Fruit fly (Drosophila melanogaster): ENCODE data around the gene Pka-C3.

Pka-C3 gene

DNA sequence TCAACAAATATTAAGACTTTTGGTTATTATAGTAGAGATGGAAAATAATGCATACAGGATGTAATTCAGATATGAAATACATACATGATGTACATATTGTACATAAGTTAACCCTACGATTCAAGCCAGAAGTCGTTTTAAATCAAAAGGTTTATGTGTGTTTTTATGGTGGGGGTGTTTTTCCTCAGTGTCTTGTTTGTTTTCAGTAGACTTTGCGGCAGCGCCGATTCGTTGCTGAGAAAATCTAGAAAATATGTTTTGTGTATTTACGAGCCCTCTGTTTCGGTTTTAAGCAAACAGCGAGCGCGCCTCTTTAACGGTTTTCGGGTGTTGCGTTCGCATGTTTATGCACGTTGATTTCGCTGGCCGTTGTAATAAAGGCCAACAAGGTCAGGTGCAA is 705 bp downstream of the Pka-C3 start:
- no peak for TF ChIP-seq Dll (optimal IDR thresholded peaks at IDR 0.05)
- TF ChIP-seq CG8478 (optimal IDR thresholded peaks at IDR 0.05): no peak
- TF ChIP-seq usp (GFP tag; optimal IDR thresholded peaks at IDR 0.05): no peak
- TF ChIP-seq EcR (GFP tag; optimal IDR thresholded peaks at IDR 0.05): no peak
- TF ChIP-seq pan (optimal IDR thresholded peaks at IDR 0.05): no peak
- no peak for TF ChIP-seq psq (optimal IDR thresholded peaks at IDR 0.05)

DNA sequence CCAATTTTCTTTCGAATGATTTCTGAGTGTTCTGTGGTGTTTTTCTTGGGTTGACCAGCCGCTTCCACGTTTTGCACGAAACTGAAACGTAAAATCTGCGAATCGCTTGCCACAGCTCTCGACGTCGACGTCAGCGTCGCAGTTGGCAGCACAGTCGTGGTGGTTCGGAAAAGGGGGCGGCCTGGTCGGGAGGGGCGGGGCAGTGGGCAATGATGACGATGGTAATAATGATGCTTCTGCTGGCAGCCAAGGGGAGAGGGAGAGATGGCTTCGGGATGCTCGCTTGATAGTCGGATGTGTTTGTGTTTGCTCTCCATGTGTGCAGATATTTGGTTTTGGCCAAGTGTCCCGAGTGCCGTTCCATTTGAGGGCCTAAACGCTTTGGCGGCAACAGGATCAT is 1.7 kb downstream of the Pka-C3 start:
- TF ChIP-seq usp (GFP tag; optimal IDR thresholded peaks at IDR 0.05) (no peak), EcR (GFP tag; optimal IDR thresholded peaks at IDR 0.05) (no peak), CG8478 (optimal IDR thresholded peaks at IDR 0.05) (no peak), pan (optimal IDR thresholded peaks at IDR 0.05) (no peak), Dll (optimal IDR thresholded peaks at IDR 0.05) (no peak), psq (optimal IDR thresholded peaks at IDR 0.05) (no peak)

- TF ChIP-seq CG8478 (optimal IDR thresholded peaks at IDR 0.05) (no peak), EcR (GFP tag; optimal IDR thresholded peaks at IDR 0.05) (no peak), psq (optimal IDR thresholded peaks at IDR 0.05) (no peak), pan (optimal IDR thresholded peaks at IDR 0.05) (no peak), usp (GFP tag; optimal IDR thresholded peaks at IDR 0.05) (no peak), Dll (optimal IDR thresholded peaks at IDR 0.05) (no peak)
These were observed 2.3 kb downstream of the Pka-C3 start for dm6 chr3L:15952287-15952686.

- TF ChIP-seq Dll (optimal IDR thresholded peaks at IDR 0.05) (no peak), usp (GFP tag; optimal IDR thresholded peaks at IDR 0.05) (no peak), pan (optimal IDR thresholded peaks at IDR 0.05) (no peak), psq (optimal IDR thresholded peaks at IDR 0.05) (no peak), CG8478 (optimal IDR thresholded peaks at IDR 0.05) (no peak), EcR (GFP tag; optimal IDR thresholded peaks at IDR 0.05) (no peak)
These were observed 13.8 kb downstream of the Pka-C3 start for dm6 chr3L:15940823-15941222.

- TF ChIP-seq pan (optimal IDR thresholded peaks at IDR 0.05): no peak
- TF ChIP-seq Dll (optimal IDR thresholded peaks at IDR 0.05): no peak
- TF ChIP-seq psq (optimal IDR thresholded peaks at IDR 0.05): no peak
- TF ChIP-seq EcR (GFP tag; optimal IDR thresholded peaks at IDR 0.05): peak in 1 of 2 experiments; percentile 1
- no peak for TF ChIP-seq CG8478 (optimal IDR thresholded peaks at IDR 0.05)
These were observed 29.7 kb downstream of the Pka-C3 start, which contains the start of gene sff for dm6 chr3L:15924811-15925437. Gene sff, minus strand, starts transcription at chr3L:15924861.

dm6 chr3L:15924319-15924718 is 30.3 kb downstream of the Pka-C3 start:
- TF ChIP-seq pan (optimal IDR thresholded peaks at IDR 0.05): no peak
- TF ChIP-seq Dll (optimal IDR thresholded peaks at IDR 0.05): no peak
- TF ChIP-seq CG8478 (optimal IDR thresholded peaks at IDR 0.05): no peak
- TF ChIP-seq EcR (GFP tag; optimal IDR thresholded peaks at IDR 0.05): no peak
- TF ChIP-seq usp (GFP tag; optimal IDR thresholded peaks at IDR 0.05): no peak
- no peak for TF ChIP-seq psq (optimal IDR thresholded peaks at IDR 0.05)

- TF ChIP-seq pan (optimal IDR thresholded peaks at IDR 0.05) (no peak), psq (optimal IDR thresholded peaks at IDR 0.05) (no peak), Dll (optimal IDR thresholded peaks at IDR 0.05) (no peak), usp (GFP tag; optimal IDR thresholded peaks at IDR 0.05) (no peak)
These were observed 31.2 kb downstream of the Pka-C3 start for dm6 chr3L:15923352-15923751.

DNA sequence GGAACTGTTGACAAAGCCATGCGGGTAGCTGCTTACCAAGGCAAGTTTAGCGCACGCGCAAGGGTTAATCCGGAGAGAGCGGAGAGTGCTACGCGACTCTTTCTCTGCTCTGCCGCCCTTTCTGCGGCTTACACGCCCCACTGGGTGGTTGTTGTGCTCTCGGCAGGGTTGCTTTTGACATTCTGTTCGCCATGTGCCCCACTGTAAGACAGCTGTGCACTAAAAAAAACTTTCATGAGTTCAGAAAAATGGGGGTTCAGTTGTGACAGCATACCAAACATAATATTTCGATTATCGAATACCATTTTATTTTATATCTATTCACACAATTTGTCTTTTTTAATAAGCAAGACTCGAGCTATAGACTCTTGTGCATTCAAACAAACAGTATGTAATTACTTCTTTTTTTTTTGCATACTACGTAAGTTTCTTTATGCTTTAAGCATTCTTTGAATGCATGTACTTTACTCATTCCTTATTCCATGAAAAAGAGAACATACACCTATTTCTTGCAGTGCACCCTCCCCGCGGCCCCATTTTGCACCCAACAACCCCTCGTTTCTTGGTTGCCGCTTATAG is 33.5 kb downstream of the Pka-C3 start:
- TF ChIP-seq Dll (optimal IDR thresholded peaks at IDR 0.05) (peak; percentile 28), EcR (GFP tag; optimal IDR thresholded peaks at IDR 0.05) (no peak), psq (optimal IDR thresholded peaks at IDR 0.05) (no peak)

DNA sequence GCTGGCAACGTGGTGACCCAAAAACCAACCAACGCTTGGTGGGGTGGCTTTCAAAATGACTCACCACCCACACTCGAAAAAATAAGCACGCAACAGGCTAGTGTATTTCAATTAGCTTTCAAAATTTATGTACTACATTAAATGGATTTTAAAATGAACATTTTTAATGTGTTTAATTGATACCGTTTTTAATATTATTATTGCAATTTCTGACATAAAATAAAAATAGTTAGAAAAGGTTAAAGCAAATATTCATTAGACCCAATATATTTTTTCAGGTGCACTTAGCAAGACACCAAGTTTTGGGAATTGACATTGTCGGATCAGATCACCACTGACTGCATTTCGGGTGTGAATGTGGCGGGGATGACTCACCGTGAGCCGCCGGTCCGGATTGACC is 48.3 kb downstream of the Pka-C3 start:
- no peak for TF ChIP-seq pan (optimal IDR thresholded peaks at IDR 0.05)
- TF ChIP-seq CG8478 (optimal IDR thresholded peaks at IDR 0.05): no peak
- no peak for TF ChIP-seq usp (GFP tag; optimal IDR thresholded peaks at IDR 0.05)
- no peak for TF ChIP-seq psq (optimal IDR thresholded peaks at IDR 0.05)
- no peak for TF ChIP-seq EcR (GFP tag; optimal IDR thresholded peaks at IDR 0.05)
- no peak for TF ChIP-seq Dll (optimal IDR thresholded peaks at IDR 0.05)

DNA sequence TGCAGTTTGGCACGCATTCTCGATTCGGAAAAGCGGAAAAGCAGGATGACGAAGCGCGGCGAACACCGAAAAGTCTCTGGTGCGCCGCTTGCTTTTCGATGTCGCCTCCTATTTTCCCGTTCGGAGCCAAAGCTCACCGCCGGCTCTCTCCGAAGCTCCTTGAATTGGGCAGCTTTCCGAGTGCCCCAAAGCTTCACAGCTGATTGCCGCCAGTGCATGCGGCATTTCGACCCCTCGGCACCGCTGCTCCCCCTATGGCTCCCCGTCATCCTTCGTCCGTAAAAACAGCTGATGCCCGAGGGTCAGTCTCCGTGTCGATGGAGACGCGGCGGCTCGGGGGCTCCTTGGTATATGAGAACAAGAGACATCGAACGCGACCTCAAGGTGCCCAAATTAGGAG is 55.6 kb downstream of the Pka-C3 start, which contains the start of gene pHCl-1:
TSS of gene pHCl-1 (minus strand) at position 78 of the 400 bp plus-strand sequence.
- TF ChIP-seq Dll (optimal IDR thresholded peaks at IDR 0.05): no peak
- no peak for TF ChIP-seq usp (GFP tag; optimal IDR thresholded peaks at IDR 0.05)

DNA sequence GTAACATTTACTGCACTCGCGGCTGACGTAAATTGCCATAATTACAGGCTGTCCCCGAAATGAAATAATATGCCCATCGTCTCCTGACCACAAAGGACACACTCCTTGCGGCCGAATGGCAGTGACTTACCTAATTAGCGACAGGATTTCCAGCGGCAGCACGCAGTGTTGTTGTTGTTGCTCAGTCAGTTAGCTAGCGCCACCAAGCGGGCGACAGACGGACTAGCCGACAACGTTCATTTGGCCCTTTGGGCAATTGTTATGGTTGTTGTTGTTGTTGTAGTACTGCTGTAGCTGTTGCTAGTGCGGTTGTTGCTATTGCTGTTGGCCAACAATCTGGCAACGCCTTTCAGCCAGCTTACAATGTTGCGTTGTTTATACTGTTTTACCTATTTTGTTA is 61.1 kb downstream of the Pka-C3 start:
- TF ChIP-seq CG8478 (optimal IDR thresholded peaks at IDR 0.05): no peak

dm6 chr3L:15877520-15877919 is 77.1 kb downstream of the Pka-C3 start:
- TF ChIP-seq CG8478 (optimal IDR thresholded peaks at IDR 0.05) (no peak), Dll (optimal IDR thresholded peaks at IDR 0.05) (no peak), usp (GFP tag; optimal IDR thresholded peaks at IDR 0.05) (no peak), EcR (GFP tag; optimal IDR thresholded peaks at IDR 0.05) (no peak), pan (optimal IDR thresholded peaks at IDR 0.05) (no peak), psq (optimal IDR thresholded peaks at IDR 0.05) (no peak)
